Worm (Caenorhabditis elegans) whole organism, young adult: ENCODE results near the gene T08G3.6.

Experiments
- B0261.1 ChIP-seq: sonication (generic microtip); optimal IDR thresholded peaks from 2 replicates; lab custom pipeline; 2016; ENCODE audit warnings: mild to moderate bottlenecking, missing genetic modification characterization, moderate library complexity, missing compliant biosample characterization
- C17E4.6 ChIP-seq: fragments of 200-800 bp; sonication (Bioruptor generic); IDR thresholded peaks from 2 replicates; pipeline ENCODE4 v1.3.6; 2022; ENCODE audit warnings: missing genetic modification reagents, missing genetic modification characterization, missing compliant biosample characterization
- F49E8.2 ChIP-seq: sonication (generic microtip); optimal IDR thresholded peaks from 3 replicates; lab custom pipeline; 2017; ENCODE audit warnings: missing genetic modification characterization, mild to moderate bottlenecking, missing compliant biosample characterization, antibody characterized with exemption, moderate library complexity; ENCODE audit not compliant: insufficient read depth
- F57A8.1 ChIP-seq: fragments of 200-800 bp; sonication (Bioruptor generic); optimal IDR thresholded peaks from 2 replicates; lab custom pipeline; 2018; ENCODE audit warnings: mild to moderate bottlenecking, missing genetic modification characterization, moderate library complexity, missing compliant biosample characterization
- K11D2.4 ChIP-seq: fragments of 200-800 bp; sonication (Bioruptor generic); IDR thresholded peaks from 2 replicates; pipeline ENCODE4 v1.3.6; 2022; ENCODE audit warnings: missing genetic modification reagents, missing genetic modification characterization, missing compliant biosample characterization
- Y53F4B.3 ChIP-seq: fragments of 200-800 bp; sonication (Bioruptor generic); IDR thresholded peaks from 2 replicates; pipeline ENCODE4 v1.3.6; 2022; ENCODE audit warnings: missing genetic modification reagents, missing genetic modification characterization, missing compliant biosample characterization
- Y53G8AR.9 ChIP-seq: fragments of 200-800 bp; sonication (Bioruptor generic); conservative IDR thresholded peaks from 2 replicates; pipeline ENCODE4 v1.3.6; 2022; ENCODE audit warnings: missing genetic modification reagents, missing genetic modification characterization, missing compliant biosample characterization
- Y79H2A.3 ChIP-seq: fragments of 200-800 bp; sonication (Bioruptor generic); conservative IDR thresholded peaks from 2 replicates; pipeline ENCODE4 v1.3.6; 2022; ENCODE audit warnings: missing genetic modification reagents, missing genetic modification characterization, missing compliant biosample characterization
- akir-1 ChIP-seq: fragments of 200-800 bp; sonication (Bioruptor generic); optimal IDR thresholded peaks from 2 replicates; lab custom pipeline; 2018; ENCODE audit warnings: mild to moderate bottlenecking, missing genetic modification characterization, moderate library complexity, missing compliant biosample characterization
- atf-7 ChIP-seq: sonication (generic microtip); optimal IDR thresholded peaks from 2 replicates; lab custom pipeline; 2017; ENCODE audit warnings: mild to moderate bottlenecking, missing genetic modification characterization, missing compliant biosample characterization
- athp-1 ChIP-seq: sonication (generic microtip); optimal IDR thresholded peaks from 2 replicates; lab custom pipeline; 2017; ENCODE audit warnings: mild to moderate bottlenecking, missing genetic modification characterization, missing compliant biosample characterization
- bed-2 ChIP-seq: fragments of 200-800 bp; sonication (Bioruptor generic); IDR thresholded peaks from 2 replicates; pipeline ENCODE4 v1.3.6; 2022; ENCODE audit warnings: missing genetic modification reagents, missing genetic modification characterization, missing compliant biosample characterization
- ceh-91 ChIP-seq: fragments of 200-800 bp; sonication (Bioruptor generic); IDR thresholded peaks from 2 replicates; pipeline ENCODE4 v1.3.6; 2022; ENCODE audit warnings: missing genetic modification reagents, missing genetic modification characterization, missing compliant biosample characterization
- chd-7 ChIP-seq: sonication (generic microtip); optimal IDR thresholded peaks from 2 replicates; lab custom pipeline; 2016; ENCODE audit warnings: mild to moderate bottlenecking, missing genetic modification characterization, moderate library complexity, missing compliant biosample characterization
- dpff-1 ChIP-seq: sonication (generic microtip); optimal IDR thresholded peaks from 2 replicates; lab custom pipeline; 2017; ENCODE audit warnings: mild to moderate bottlenecking, missing genetic modification characterization, missing compliant biosample characterization
- ekl-4 ChIP-seq: fragments of 200-800 bp; sonication (Bioruptor generic); IDR thresholded peaks from 2 replicates; pipeline ENCODE4 v1.3.6; 2022; ENCODE audit warnings: missing genetic modification reagents, missing genetic modification characterization, missing compliant biosample characterization
- fkh-3 ChIP-seq: sonication (generic microtip); optimal IDR thresholded peaks from 2 replicates; lab custom pipeline; 2016; ENCODE audit warnings: mild to moderate bottlenecking, missing genetic modification characterization, missing compliant biosample characterization
- gei-17 ChIP-seq: fragments of 200-800 bp; sonication (Bioruptor generic); optimal IDR thresholded peaks from 2 replicates; lab custom pipeline; 2018; ENCODE audit warnings: mild to moderate bottlenecking, missing genetic modification characterization, missing compliant biosample characterization
- hmg-1.2 ChIP-seq: fragments of 200-800 bp; sonication (Bioruptor generic); IDR thresholded peaks from 2 replicates; pipeline ENCODE4 v1.3.6; 2022; ENCODE audit warnings: missing genetic modification reagents, missing genetic modification characterization, missing compliant biosample characterization
- hrde-1 ChIP-seq: sonication (generic microtip); optimal IDR thresholded peaks from 2 replicates; lab custom pipeline; 2016; ENCODE audit warnings: missing genetic modification characterization, mild to moderate bottlenecking, missing compliant biosample characterization, moderate library complexity, missing genotype, missing genetic modification reagents, borderline replicate concordance
- hsf-1 ChIP-seq: fragments of 200-800 bp; sonication (Bioruptor generic); IDR thresholded peaks from 2 replicates; pipeline ENCODE4 v1.3.6; 2022; ENCODE audit warnings: missing genetic modification reagents, missing genetic modification characterization, missing compliant biosample characterization
- lag-1 ChIP-seq: fragments of 200-800 bp; sonication (Bioruptor generic); IDR thresholded peaks from 2 replicates; pipeline ENCODE4 v1.3.6; 2022; ENCODE audit warnings: missing genetic modification reagents, missing genetic modification characterization, missing compliant biosample characterization
- let-526 ChIP-seq: fragments of 200-800 bp; sonication (Bioruptor generic); IDR thresholded peaks from 2 replicates; pipeline ENCODE4 v1.3.6; 2022; ENCODE audit warnings: missing genetic modification reagents, missing genetic modification characterization, missing compliant biosample characterization
- madf-10 ChIP-seq: sonication (generic microtip); optimal IDR thresholded peaks from 2 replicates; lab custom pipeline; 2016; ENCODE audit warnings: mild to moderate bottlenecking, missing genetic modification characterization, missing compliant biosample characterization
- madf-3 ChIP-seq: fragments of 200-800 bp; sonication (Bioruptor generic); IDR thresholded peaks from 2 replicates; pipeline ENCODE4 v1.3.6; 2022; ENCODE audit warnings: missing genetic modification reagents, missing genetic modification characterization, missing compliant biosample characterization
- mes-4 ChIP-seq: sonication (generic microtip); optimal IDR thresholded peaks from 2 replicates; lab custom pipeline; 2016; ENCODE audit warnings: missing genotype, missing genetic modification characterization, missing compliant biosample characterization
- nfya-1 ChIP-seq: sonication (generic microtip); optimal IDR thresholded peaks from 2 replicates; lab custom pipeline; 2017; ENCODE audit warnings: antibody characterized with exemption, missing compliant biosample characterization, missing genetic modification characterization, borderline replicate concordance; ENCODE audit not compliant: insufficient read depth
- nfyb-1 ChIP-seq: fragments of 200-800 bp; sonication (Bioruptor generic); IDR thresholded peaks from 2 replicates; pipeline ENCODE4 v1.3.6; 2022; ENCODE audit warnings: missing genetic modification reagents, missing genetic modification characterization, missing compliant biosample characterization
- nhr-27 ChIP-seq: fragments of 200-800 bp; sonication (Bioruptor generic); optimal IDR thresholded peaks from 2 replicates; lab custom pipeline; 2018; ENCODE audit warnings: mild to moderate bottlenecking, missing genetic modification characterization, moderate library complexity, missing compliant biosample characterization
- pha-4 ChIP-seq: fragments of 150-350 bp; sonication (generic microtip); optimal IDR thresholded peaks from 2 replicates; lab custom pipeline; 2014; ENCODE audit warnings: missing biosample characterization, missing genetic modification reagents, missing genetic modification characterization
- rec-8 ChIP-seq, 2 experiments: sonication (generic microtip); optimal IDR thresholded peaks; 2 replicates each; lab custom pipeline; 2016; ENCODE audit warnings: mild to moderate bottlenecking in 2 of 2, missing genetic modification characterization in 2 of 2, missing genetic modification reagents in 2 of 2, missing genotype in 2 of 2, missing biosample characterization in 1 of 2, missing compliant biosample characterization in 1 of 2, moderate library complexity in 1 of 2
- sea-2 ChIP-seq: fragments of 200-800 bp; sonication (Bioruptor generic); IDR thresholded peaks from 2 replicates; pipeline ENCODE4 v1.3.6; 2022; ENCODE audit warnings: missing genetic modification characterization, missing compliant biosample characterization
- snpc-1.1 ChIP-seq: sonication (generic microtip); optimal IDR thresholded peaks from 2 replicates; lab custom pipeline; 2017; ENCODE audit warnings: missing genetic modification characterization, mild to moderate bottlenecking, missing compliant biosample characterization, antibody characterized with exemption, moderate library complexity, missing genotype, missing genetic modification reagents; ENCODE audit not compliant: insufficient read depth
- somi-1 ChIP-seq: fragments of 200-800 bp; sonication (Bioruptor generic); optimal IDR thresholded peaks from 2 replicates; lab custom pipeline; 2018; ENCODE audit warnings: mild to moderate bottlenecking, missing genetic modification characterization, missing compliant biosample characterization
- sptf-2 ChIP-seq: fragments of 200-800 bp; sonication (Bioruptor generic); optimal IDR thresholded peaks from 2 replicates; lab custom pipeline; 2018; ENCODE audit warnings: mild to moderate bottlenecking, missing genetic modification characterization, missing compliant biosample characterization
- unc-62 ChIP-seq: fragments of 150-350 bp; optimal IDR thresholded peaks from 2 replicates; lab custom pipeline; 2014; ENCODE audit warnings: missing biosample characterization, missing genetic modification reagents, missing genetic modification characterization
- zim-3 ChIP-seq: sonication (generic microtip); optimal IDR thresholded peaks from 2 replicates; lab custom pipeline; 2017; ENCODE audit warnings: mild to moderate bottlenecking, missing genetic modification characterization, moderate library complexity, missing compliant biosample characterization
- ztf-6 ChIP-seq: fragments of 200-800 bp; sonication (Bioruptor generic); IDR thresholded peaks from 2 replicates; pipeline ENCODE4 v1.3.6; 2022; ENCODE audit warnings: missing genetic modification reagents, missing genetic modification characterization, missing compliant biosample characterization

The T08G3.6 gene

DNA sequence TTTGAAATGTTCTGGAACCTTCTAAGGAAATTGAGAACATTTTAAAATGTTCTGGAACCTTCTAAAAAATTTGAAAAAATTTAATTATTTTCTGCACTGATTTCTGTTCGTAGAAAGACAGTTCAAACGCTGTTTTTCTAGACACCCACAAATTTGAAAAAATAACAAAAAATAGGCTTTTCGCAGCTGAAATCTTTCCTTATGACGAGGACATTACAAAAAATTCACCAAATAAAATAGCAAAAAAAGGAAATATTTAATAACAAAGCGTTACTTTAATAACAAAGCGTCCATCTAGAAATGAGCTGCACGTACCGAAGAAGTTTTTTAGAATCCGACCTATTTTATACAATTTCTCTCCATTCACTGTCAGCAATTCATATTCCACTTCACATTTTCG is 2.1 kb upstream of the T08G3.6 start, which contains the start of gene srh-141:
TSS of gene srh-141 (plus strand) at position 301 of the 400 bp plus-strand sequence.
- TF ChIP-seq unc-62 (no peak), sea-2 (GFP tag; lab: Robert Waterston, UW) (no peak), lag-1 (no peak), madf-10 (tag; lab: Kevin White, UChicago) (no peak), fkh-3 (tag; lab: Kevin White, UChicago) (no peak), nfya-1 (no peak), sptf-2 (no peak), K11D2.4 (no peak), bed-2 (GFP tag; lab: Robert Waterston, UW) (no peak), athp-1 (tag; lab: Kevin White, UChicago) (no peak), rec-8 (tag; optimal IDR thresholded peaks at IDR 0.05; lab: Kevin White, UChicago) (no peak), hrde-1 (tag; lab: Kevin White, UChicago) (no peak)

- TF ChIP-seq akir-1 (GFP tag; lab: Kevin White, UChicago) (no peak), ceh-91 (GFP tag; lab: Robert Waterston, UW) (no peak), F57A8.1 (no peak), chd-7 (no peak), dpff-1 (tag; lab: Kevin White, UChicago) (no peak), Y79H2A.3 (no peak), gei-17 (no peak)
Observed at ce11 chrV:16446191-16446590, 415 bp downstream of the T08G3.6 start.

ce11 chrV:16447735-16448134 is 2.0 kb downstream of the T08G3.6 start, which contains the start of gene T08G3.13:
T08G3.13 (plus strand) TSS chrV:16448035.
- TF ChIP-seq dpff-1 (tag; lab: Kevin White, UChicago) (no peak), C17E4.6 (no peak), atf-7 (tag; lab: Kevin White, UChicago) (no peak), pha-4 (tag; lab: Kevin White, UChicago) (no peak), nhr-27 (no peak), athp-1 (tag; lab: Kevin White, UChicago) (no peak), snpc-1.1 (tag; lab: Kevin White, UChicago) (no peak), let-526 (no peak)
- TF ChIP-seq, all 124 proteins: peak for 0

DNA sequence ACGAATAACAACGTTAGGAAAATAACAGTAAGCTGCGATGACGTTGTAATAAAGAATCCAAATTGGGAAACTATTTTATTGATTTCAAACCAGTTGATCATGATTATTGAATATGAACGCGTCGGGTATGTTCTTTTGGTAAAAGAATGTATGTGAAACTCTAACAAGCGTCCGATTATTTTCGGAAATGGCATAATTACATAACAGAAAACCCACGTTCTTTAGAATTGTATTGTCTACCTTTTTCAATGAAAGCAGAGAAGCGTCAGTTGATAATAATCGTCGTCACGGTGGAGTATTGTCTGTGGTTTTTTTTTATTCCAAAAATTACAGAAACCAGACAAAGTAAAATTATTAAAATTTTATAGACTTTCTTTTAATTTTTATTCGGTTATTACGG is 9.3 kb downstream of the T08G3.6 start, which contains the start of gene str-14:
TSS of gene str-14 (minus strand) at position 101 of the 400 bp plus-strand sequence.
- no peak for TF ChIP-seq B0261.1 (tag; lab: Kevin White, UChicago)
- no peak for TF ChIP-seq somi-1 (GFP tag; lab: Kevin White, UChicago)
- no peak for TF ChIP-seq F49E8.2 (tag; lab: Kevin White, UChicago)
- TF ChIP-seq mes-4 = no peak
- no peak for TF ChIP-seq Y53G8AR.9

- no peak for TF ChIP-seq zim-3 (tag; lab: Kevin White, UChicago)
- no peak for TF ChIP-seq madf-3 (GFP tag; lab: Robert Waterston, UW)
- no peak for TF ChIP-seq nfyb-1
- no peak for TF ChIP-seq hsf-1 (GFP tag; lab: Robert Waterston, UW)
- TF ChIP-seq Y53F4B.3 (GFP tag; lab: Robert Waterston, UW) = no peak
- no peak for TF ChIP-seq ekl-4 (GFP tag; lab: Robert Waterston, UW)
- no peak for TF ChIP-seq hmg-1.2 (GFP tag; lab: Robert Waterston, UW)
- no peak for TF ChIP-seq ztf-6 (GFP tag; lab: Robert Waterston, UW)
Observed at ce11 chrV:16458714-16459113, 12.9 kb downstream of the T08G3.6 start, which contains the start of gene str-15. str-15 (minus strand) TSS chrV:16458814.
